Worm (Caenorhabditis elegans) whole organism, late embryonic: Measurements from ENCODE around the gene F54D1.1.

Experiments
- ama-1 ChIP-seq: fragments of 150-350 bp; optimal IDR thresholded peaks from 2 replicates; lab custom pipeline; 2014
- dve-1 ChIP-seq: sonication (generic microtip); optimal IDR thresholded peaks from 2 replicates; lab custom pipeline; 2017; ENCODE audit warnings: antibody characterized with exemption, mild to moderate bottlenecking, missing genetic modification characterization, missing compliant biosample characterization
- fax-1 ChIP-seq: sonication (generic microtip); optimal IDR thresholded peaks from 2 replicates; lab custom pipeline; 2016; ENCODE audit warnings: missing genotype, missing genetic modification characterization, missing compliant biosample characterization

- no peak for TF ChIP-seq fax-1 (tag; lab: Kevin White, UChicago)
- no peak for TF ChIP-seq ama-1
- TF ChIP-seq dve-1 (tag; lab: Kevin White, UChicago) = no peak
Observed at ce11 chrIV:11229013-11229412, 32.6 kb upstream of the F54D1.1 start.
